Fruit fly (Drosophila melanogaster) whole organism: Measurements from ENCODE around the gene CG31954.

Experiments used
- CG8478 ChIP-seq: fragments of >200 bp; optimal IDR thresholded peaks from 2 replicates; lab custom pipeline; 2018; ENCODE audit warnings: inconsistent platforms
- Dll ChIP-seq: fragments of >200 bp; optimal IDR thresholded peaks from 2 replicates; lab custom pipeline; 2017
- EcR ChIP-seq, 2 experiments: fragments of >200 bp; optimal IDR thresholded peaks; 2 replicates each; lab custom pipeline; 2017; ENCODE audit warnings: missing biosample characterization in 2 of 2, missing genetic modification characterization in 2 of 2, missing genetic modification reagents in 2 of 2
- pan ChIP-seq: fragments of >200 bp; optimal IDR thresholded peaks from 2 replicates; lab custom pipeline; 2017
- psq ChIP-seq: fragments of >200 bp; optimal IDR thresholded peaks from 2 replicates; lab custom pipeline; 2017
- usp ChIP-seq: fragments of >200 bp; optimal IDR thresholded peaks from 2 replicates; lab custom pipeline; 2017; ENCODE audit warnings: missing biosample characterization, missing genetic modification characterization, mixed read lengths

dm6 chr2L:3490971-3491370 is 18.9 kb downstream of the CG31954 start, which contains the start of gene CG15414:
- no peak for TF ChIP-seq pan (lab: Kevin White, UChicago)
- TF ChIP-seq psq (lab: Kevin White, UChicago): no peak
- no peak for TF ChIP-seq usp (GFP tag; lab: Kevin White, UChicago)
- no peak for TF ChIP-seq EcR (GFP tag; optimal IDR thresholded peaks at IDR 0.05; lab: Kevin White, UChicago)
- no peak for TF ChIP-seq CG8478
- no peak for TF ChIP-seq Dll (lab: Kevin White, UChicago)
